Worm (Caenorhabditis elegans): ENCODE data around the gene F47B8.3.

DNA sequence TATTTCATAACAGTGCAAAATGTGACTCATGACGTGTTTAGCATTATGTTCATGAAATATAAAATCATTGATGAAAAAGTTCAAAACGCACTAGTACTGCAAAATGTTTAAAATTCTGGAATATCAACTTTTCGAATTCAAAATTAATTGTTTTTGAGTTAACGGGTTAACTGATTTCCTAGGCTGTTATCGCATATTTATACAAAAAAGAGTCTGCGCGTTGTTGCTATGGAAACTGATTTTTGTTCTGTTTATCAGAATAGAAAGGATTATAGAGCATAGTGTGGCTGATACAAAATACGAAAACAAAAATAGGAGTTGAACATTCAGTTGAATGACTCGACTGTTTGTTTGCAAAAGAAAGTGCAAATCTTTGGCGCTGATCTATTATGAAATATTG, 5.2 kb downstream of the F47B8.3 start:
- no peak for TF ChIP-seq T22C8.4 (GFP tag; IDR thresholded peaks at IDR 0.05)
- no peak for TF ChIP-seq tab-1 (GFP tag; IDR thresholded peaks at IDR 0.05)
- TF ChIP-seq flt-1 (GFP tag; IDR thresholded peaks at IDR 0.05): no peak
- no peak for TF ChIP-seq ztf-23 (GFP tag; IDR thresholded peaks at IDR 0.05)
- TF ChIP-seq klf-2 (GFP tag; conservative IDR thresholded peaks at IDR 0.05): no peak
- TF ChIP-seq ztf-29 (GFP tag; IDR thresholded peaks at IDR 0.05): no peak
